Worm (Caenorhabditis elegans): Measurements from ENCODE around the gene Y55F3AM.13.

- no peak for TF ChIP-seq K09A11.1 (tag; optimal IDR thresholded peaks at IDR 0.05; ENCODE audit: insufficient read depth)
- TF ChIP-seq nfya-1 (tag; optimal IDR thresholded peaks at IDR 0.05) = no peak
Observed at ce11 chrIV:1058504-1058903, 2.4 kb upstream of the Y55F3AM.13 start.

Data from whole organism, late embryonic.